Fruit fly (Drosophila melanogaster) whole organism, adult: ENCODE results near the gene COX6B.

Source experiments
- CG11617 ChIP-seq: fragments of 200-800 bp; sonication (Bioruptor generic); optimal IDR thresholded peaks from 2 replicates; lab custom pipeline; 2017; ENCODE audit warnings: mild to moderate bottlenecking, missing biosample characterization, missing genetic modification reagents, missing genetic modification characterization
- CG12768 ChIP-seq: fragments of 200-800 bp; sonication (Bioruptor generic); optimal IDR thresholded peaks from 2 replicates; lab custom pipeline; 2017; ENCODE audit warnings: missing biosample characterization, missing genetic modification characterization, mild to moderate bottlenecking, moderate library complexity, missing genetic modification reagents
- CG14711 ChIP-seq: fragments of 200-800 bp; sonication (Bioruptor generic); optimal IDR thresholded peaks from 2 replicates; lab custom pipeline; 2018; ENCODE audit warnings: missing biosample characterization, mild to moderate bottlenecking, missing genetic modification characterization, moderate library complexity
- CG1620 ChIP-seq: fragments of 200-800 bp; sonication (Bioruptor generic); optimal IDR thresholded peaks from 2 replicates; lab custom pipeline; 2016; ENCODE audit warnings: missing biosample characterization, missing genetic modification characterization
- CG33017 ChIP-seq: fragments of 200-800 bp; sonication (Bioruptor generic); optimal IDR thresholded peaks from 2 replicates; lab custom pipeline; 2018; ENCODE audit warnings: missing biosample characterization, mild to moderate bottlenecking, missing genetic modification characterization, moderate library complexity
- CG5204 ChIP-seq: fragments of 200-800 bp; sonication (Bioruptor generic); optimal IDR thresholded peaks from 2 replicates; lab custom pipeline; 2016; ENCODE audit warnings: missing biosample characterization, missing genetic modification characterization
- CG7045 ChIP-seq: fragments of 200-800 bp; sonication (Bioruptor generic); optimal IDR thresholded peaks from 2 replicates; lab custom pipeline; 2017; ENCODE audit warnings: missing biosample characterization, mild to moderate bottlenecking, missing genetic modification characterization
- CG7101 ChIP-seq: fragments of 200-800 bp; sonication (Bioruptor generic); optimal IDR thresholded peaks from 2 replicates; lab custom pipeline; 2018; ENCODE audit warnings: missing biosample characterization, mild to moderate bottlenecking, missing genetic modification characterization, moderate library complexity
- Clk ChIP-seq: fragments of 200-800 bp; sonication (Bioruptor generic); optimal IDR thresholded peaks from 2 replicates; lab custom pipeline; 2017; ENCODE audit warnings: missing biosample characterization, missing genetic modification characterization
- Crg-1 ChIP-seq: fragments of 200-800 bp; sonication (Bioruptor generic); optimal IDR thresholded peaks from 2 replicates; lab custom pipeline; 2016; ENCODE audit warnings: missing biosample characterization, missing genetic modification characterization
- Hr96 ChIP-seq: fragments of 200-800 bp; sonication (Bioruptor generic); optimal IDR thresholded peaks from 2 replicates; lab custom pipeline; 2016; ENCODE audit warnings: missing biosample characterization, missing genetic modification characterization
- Mnt ChIP-seq: fragments of 200-800 bp; sonication (Bioruptor generic); optimal IDR thresholded peaks from 2 replicates; lab custom pipeline; 2016; ENCODE audit warnings: missing biosample characterization, mild to moderate bottlenecking, missing genetic modification characterization
- bab1 ChIP-seq: fragments of 200-800 bp; sonication (Bioruptor generic); optimal IDR thresholded peaks from 3 replicates; lab custom pipeline; 2019; ENCODE audit warnings: missing biosample characterization, mild to moderate bottlenecking, missing genetic modification characterization, moderate library complexity
- cic ChIP-seq: fragments of 200-800 bp; sonication (Bioruptor generic); optimal IDR thresholded peaks from 2 replicates; lab custom pipeline; 2017; ENCODE audit warnings: missing biosample characterization, mild to moderate bottlenecking, missing genetic modification characterization, moderate library complexity
- cnc ChIP-seq, 2 experiments: fragments of >200 bp; optimal IDR thresholded peaks; 2 replicates each; lab custom pipeline; 2017
- kay ChIP-seq: fragments of 200-800 bp; sonication (Bioruptor generic); peaks from one replicate; lab custom pipeline; 2016; ENCODE audit warnings: missing biosample characterization, missing genetic modification characterization, borderline replicate concordance
- ovo ChIP-seq: fragments of 200-800 bp; sonication (Bioruptor generic); optimal IDR thresholded peaks from 2 replicates; lab custom pipeline; 2016; ENCODE audit warnings: missing biosample characterization, missing genetic modification characterization
- pad ChIP-seq: fragments of 200-800 bp; sonication (Bioruptor generic); optimal IDR thresholded peaks from 3 replicates; lab custom pipeline; 2017; ENCODE audit warnings: missing biosample characterization, missing genetic modification characterization, mild to moderate bottlenecking, moderate library complexity, missing genetic modification reagents
- tj ChIP-seq: fragments of 200-800 bp; sonication (Bioruptor generic); optimal IDR thresholded peaks from 3 replicates; lab custom pipeline; 2017; ENCODE audit warnings: missing biosample characterization, mild to moderate bottlenecking, missing genetic modification characterization, moderate library complexity
- toe ChIP-seq: fragments of 200-800 bp; sonication (Bioruptor generic); optimal IDR thresholded peaks from 2 replicates; lab custom pipeline; 2016; ENCODE audit warnings: missing biosample characterization, missing genetic modification characterization

The COX6B gene

dm6 chrX:19744003-19744488 is at the start of gene COX6B, which contains the start of the genes CG18809, CG33932 and Rpp20:
Gene COX6B (minus strand): TSS chrX:19744335.
Gene CG18809 (minus strand): TSS chrX:19744335.
Gene CG33932 (plus strand): TSS chrX:19744431.
Gene Rpp20 (plus strand): TSS chrX:19744431.
- TF ChIP-seq tj (GFP tag; lab: Kevin White, UChicago) (peak; percentile 62), Clk (GFP tag; lab: Kevin White, UChicago) (peak; percentile 58), Mnt (GFP tag; lab: Kevin White, UChicago) (peak; percentile 94), CG14711 (tag; lab: Kevin White, UChicago) (peak; percentile 60), cic (GFP tag; lab: Kevin White, UChicago) (peak; percentile 40), CG7101 (tag; lab: Kevin White, UChicago) (peak; percentile 79), pad (peak; percentile 83), ovo (GFP tag; lab: Kevin White, UChicago) (peak; percentile 72), CG11617 (GFP tag; lab: Kevin White, UChicago) (peak; percentile 74), cnc (optimal IDR thresholded peaks at IDR 0.05; lab: Kevin White, UChicago) (no peak), CG33017 (no peak), kay (GFP tag; lab: Kevin White, UChicago) (no peak), CG12768 (GFP tag; lab: Kevin White, UChicago) (peak; percentile 37), bab1 (peak; percentile 81), CG7045 (GFP tag; lab: Kevin White, UChicago) (peak; percentile 31), CG1620 (GFP tag; lab: Kevin White, UChicago) (peak; percentile 91), toe (GFP tag; lab: Kevin White, UChicago) (peak; percentile 45), Crg-1 (GFP tag; lab: Kevin White, UChicago) (peak; percentile 86), Hr96 (no peak), CG5204 (no peak)

- TF ChIP-seq bab1, result no peak
- TF ChIP-seq Hr96, result no peak
These were observed 48.4 kb upstream of the COX6B start for dm6 chrX:19792572-19792971.

dm6 chrX:19791832-19792231 is 47.7 kb upstream of the COX6B start:
- TF ChIP-seq Mnt (GFP tag; lab: Kevin White, UChicago) (no peak), cic (GFP tag; lab: Kevin White, UChicago) (no peak), kay (GFP tag; lab: Kevin White, UChicago) (no peak), CG5204 (no peak), Crg-1 (GFP tag; lab: Kevin White, UChicago) (no peak), Clk (GFP tag; lab: Kevin White, UChicago) (no peak), CG14711 (tag; lab: Kevin White, UChicago) (no peak), bab1 (no peak), CG11617 (GFP tag; lab: Kevin White, UChicago) (no peak), CG7101 (tag; lab: Kevin White, UChicago) (no peak), tj (GFP tag; lab: Kevin White, UChicago) (no peak), Hr96 (no peak), ovo (GFP tag; lab: Kevin White, UChicago) (no peak), CG7045 (GFP tag; lab: Kevin White, UChicago) (no peak), CG1620 (GFP tag; lab: Kevin White, UChicago) (no peak), CG33017 (no peak), pad (no peak), CG12768 (GFP tag; lab: Kevin White, UChicago) (no peak)

dm6 chrX:19788621-19788944 is 44.4 kb upstream of the COX6B start:
- TF ChIP-seq ovo (GFP tag; lab: Kevin White, UChicago) (no peak), CG7101 (tag; lab: Kevin White, UChicago) (no peak), Mnt (GFP tag; lab: Kevin White, UChicago) (no peak), CG14711 (tag; lab: Kevin White, UChicago) (no peak), CG12768 (GFP tag; lab: Kevin White, UChicago) (no peak), Crg-1 (GFP tag; lab: Kevin White, UChicago) (no peak)

- TF ChIP-seq ovo (GFP tag; lab: Kevin White, UChicago) (no peak), cnc (optimal IDR thresholded peaks at IDR 0.05; lab: Kevin White, UChicago) (no peak), CG1620 (GFP tag; lab: Kevin White, UChicago) (no peak)
These were observed 43.9 kb upstream of the COX6B start for dm6 chrX:19787921-19788620.

dm6 chrX:19786823-19787222 is 42.7 kb upstream of the COX6B start:
- TF ChIP-seq CG5204 (no peak), CG1620 (GFP tag; lab: Kevin White, UChicago) (no peak), CG7101 (tag; lab: Kevin White, UChicago) (no peak), pad (no peak)

dm6 chrX:19785403-19785802 is 41.3 kb upstream of the COX6B start:
- TF ChIP-seq tj (GFP tag; lab: Kevin White, UChicago), result no peak
- TF ChIP-seq CG14711 (tag; lab: Kevin White, UChicago), result no peak
